Fruit fly (Drosophila melanogaster) whole organism, prepupa: ENCODE data around the gene CG33267.

Experiments
- CG1621 ChIP-seq: fragments of 200-800 bp; sonication (Bioruptor generic); optimal IDR thresholded peaks from 3 replicates; lab custom pipeline; 2018; ENCODE audit warnings: missing biosample characterization, mild to moderate bottlenecking, missing genetic modification characterization
- CG6854 ChIP-seq: fragments of 200-800 bp; sonication (Bioruptor generic); optimal IDR thresholded peaks from 2 replicates; lab custom pipeline; 2017; ENCODE audit warnings: missing biosample characterization, mild to moderate bottlenecking, missing genetic modification characterization
- CG8632 ChIP-seq: fragments of 200-800 bp; sonication (Bioruptor generic); optimal IDR thresholded peaks from 3 replicates; lab custom pipeline; 2016; ENCODE audit warnings: missing biosample characterization, missing genetic modification characterization
- Lpt ChIP-seq: fragments of 200-800 bp; sonication (Bioruptor generic); optimal IDR thresholded peaks from 3 replicates; lab custom pipeline; 2016; ENCODE audit warnings: missing biosample characterization, missing genetic modification characterization
- esn ChIP-seq: fragments of 200-800 bp; sonication (Bioruptor generic); optimal IDR thresholded peaks from 2 replicates; lab custom pipeline; 2016; ENCODE audit warnings: missing biosample characterization, mild to moderate bottlenecking, missing genetic modification characterization, moderate library complexity
- fd85E ChIP-seq: fragments of 200-800 bp; sonication (Bioruptor generic); optimal IDR thresholded peaks from 3 replicates; lab custom pipeline; 2016; ENCODE audit warnings: missing biosample characterization, missing genetic modification characterization
- fkh ChIP-seq: fragments of 200-800 bp; sonication (Bioruptor generic); optimal IDR thresholded peaks from 3 replicates; lab custom pipeline; 2017; ENCODE audit warnings: missing biosample characterization, mild to moderate bottlenecking, missing genetic modification characterization, moderate library complexity

dm6 chr3L:11522613-11523012, 41.7 kb upstream of the CG33267 start, which contains the start of the genes CG11714 and Fuca:
- TF ChIP-seq esn (no peak), CG1621 (no peak), CG8632 (GFP tag; lab: Kevin White, UChicago) (no peak), Lpt (no peak), fkh (GFP tag; lab: Kevin White, UChicago) (no peak), fd85E (GFP tag; lab: Kevin White, UChicago) (no peak), CG6854 (GFP tag; lab: Kevin White, UChicago) (no peak)
